Worm (Caenorhabditis elegans): ENCODE measurements around the gene C45H4.14.

DNA sequence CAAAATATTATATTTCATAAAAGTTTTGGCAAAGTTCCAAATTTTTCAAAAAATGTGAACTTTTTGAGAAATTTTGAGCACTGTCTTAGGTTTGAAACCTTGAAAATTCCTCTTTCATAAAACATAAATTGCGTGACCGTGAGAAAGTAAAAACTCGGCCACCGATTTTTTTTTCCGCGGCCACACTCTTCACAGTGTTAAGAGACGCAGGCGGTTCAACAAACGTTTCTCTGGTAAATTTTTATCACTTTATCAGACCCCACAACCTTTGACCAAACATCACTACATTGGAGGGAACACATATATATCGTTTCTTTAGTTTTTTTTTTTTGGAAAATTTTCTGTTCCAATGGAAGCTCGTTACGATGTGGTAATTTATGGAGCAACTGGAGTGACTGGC lies 36.7 kb downstream of the C45H4.14 start, which contains the start of gene F22F7.2:
- TF ChIP-seq xbp-1 (tag; optimal IDR thresholded peaks at IDR 0.05) (no peak), nhr-11 (tag; optimal IDR thresholded peaks at IDR 0.05) (no peak)
